Worm (Caenorhabditis elegans): ENCODE data around the gene F58A3.4.

Gene F58A3.4

DNA sequence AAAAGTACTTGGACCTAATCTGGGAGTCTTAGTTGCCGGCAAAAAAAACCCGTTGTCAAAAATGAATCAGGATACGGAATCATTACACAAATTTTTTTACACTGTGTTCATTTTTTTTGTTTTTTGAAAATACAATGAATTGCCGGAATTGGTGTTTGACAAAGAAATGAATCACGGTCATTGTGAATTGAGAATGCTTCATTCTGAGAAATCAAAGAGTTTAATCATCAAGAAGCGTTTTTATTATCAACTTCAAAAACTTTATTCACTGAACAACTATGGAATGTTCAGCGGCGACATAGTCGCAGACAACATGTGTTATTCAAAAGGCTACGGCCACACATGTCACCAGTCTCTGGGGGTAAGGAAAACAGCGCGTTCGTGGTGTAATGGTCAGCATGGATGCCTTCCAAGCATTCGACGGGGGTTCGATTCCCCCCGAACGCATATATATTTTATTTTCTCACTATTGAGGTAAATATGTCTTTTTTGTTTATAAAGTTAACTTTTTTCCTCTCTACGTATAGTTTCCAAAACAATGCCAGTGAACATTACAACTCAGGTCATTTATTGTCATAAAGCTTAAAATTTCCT lies 46.9 kb downstream of the F58A3.4 start, which contains the start of gene nas-10 (continued):
- TF ChIP-seq jun-1 (tag; optimal IDR thresholded peaks at IDR 0.05) (no peak), mdl-1 (tag; optimal IDR thresholded peaks at IDR 0.05) (peak in 1 of 2 experiments; percentile 57), egl-43 (GFP tag; IDR thresholded peaks at IDR 0.05) (no peak), nhr-76 (tag; optimal IDR thresholded peaks at IDR 0.05) (no peak), egl-27 (tag; optimal IDR thresholded peaks at IDR 0.05) (no peak), nhr-48 (tag; optimal IDR thresholded peaks at IDR 0.05) (peak; percentile 70), spr-3 (GFP tag; optimal IDR thresholded peaks at IDR 0.05) (peak; percentile 75), hlh-11 (tag; optimal IDR thresholded peaks at IDR 0.05) (peak; percentile 68), F26F4.8 (GFP tag; conservative IDR thresholded peaks at IDR 0.05) (peak; percentile 82), attf-4 (tag; optimal IDR thresholded peaks at IDR 0.05) (no peak), T26A8.4 (GFP tag; IDR thresholded peaks at IDR 0.05) (no peak; the same call in 1 of the 2 replicates), dmd-6 (GFP tag; IDR thresholded peaks at IDR 0.05) (peak; percentile 76), pha-4 (GFP tag; IDR thresholded peaks at IDR 0.05) (no peak; the same call in 1 of the 2 replicates), pha-4 (tag; optimal IDR thresholded peaks at IDR 0.05) (no peak), skn-1 (tag; optimal IDR thresholded peaks at IDR 0.05) (no peak), hif-1 (tag; optimal IDR thresholded peaks at IDR 0.05) (peak; percentile 5 to 60), ceh-20 (GFP tag; IDR thresholded peaks at IDR 0.05) (no peak), daf-12 (tag; optimal IDR thresholded peaks at IDR 0.05) (no peak), snpc-1.2 (GFP tag; IDR thresholded peaks at IDR 0.05) (no peak; the same call in none of the 2 replicates), fkh-10 (GFP tag; optimal IDR thresholded peaks at IDR 0.05) (no peak), set-16 (GFP tag; IDR thresholded peaks at IDR 0.05) (no peak), Y105C5A.15 (GFP tag; IDR thresholded peaks at IDR 0.05) (peak; percentile 74; the same call in 1 of the 2 replicates), sdz-12 (GFP tag; optimal IDR thresholded peaks at IDR 0.05) (peak; percentile 64), ceh-82 (tag; optimal IDR thresholded peaks at IDR 0.05) (no peak), Y75B8A.6 (GFP tag; IDR thresholded peaks at IDR 0.05) (no peak), nhr-10 (tag; optimal IDR thresholded peaks at IDR 0.05) (no peak), pqm-1 (tag; optimal IDR thresholded peaks at IDR 0.05) (no peak), lin-13 (GFP tag; optimal IDR thresholded peaks at IDR 0.05) (peak; percentile 49), unc-62 (GFP tag; optimal IDR thresholded peaks at IDR 0.05 in 1 of 2) (peak in 1 of 2 experiments; percentile 21), unc-62 (tag; optimal IDR thresholded peaks at IDR 0.05) (no peak), mxl-3 (GFP tag; optimal IDR thresholded peaks at IDR 0.05) (peak; percentile 62), Y5F2A.4 (GFP tag; optimal IDR thresholded peaks at IDR 0.05) (peak; percentile 63), F44E2.7 (GFP tag; IDR thresholded peaks at IDR 0.05) (peak; percentile 81; the same call in 1 of the 2 replicates), dpl-1 (GFP tag; optimal IDR thresholded peaks at IDR 0.05) (peak; percentile 5), madf-5 (GFP tag; IDR thresholded peaks at IDR 0.05) (peak; percentile 34 to 87; a peak in 2 of 4 replicates), lin-38 (GFP tag; IDR thresholded peaks at IDR 0.05) (no peak), fos-1 (tag; optimal IDR thresholded peaks at IDR 0.05) (no peak), gei-8 (GFP tag; optimal IDR thresholded peaks at IDR 0.05) (peak; percentile 21), nhr-41 (GFP tag; IDR thresholded peaks at IDR 0.05) (0 out of 2 replicates have a peak, but pooled peaks have one; percentile 50), ama-1 (optimal IDR thresholded peaks at IDR 0.05) (no peak), mep-1 (tag; optimal IDR thresholded peaks at IDR 0.05) (no peak), mes-2 (tag; optimal IDR thresholded peaks at IDR 0.05; ENCODE audit: poor library complexity, severe bottlenecking) (peak; percentile 79), dmd-8 (GFP tag; IDR thresholded peaks at IDR 0.05) (peak; percentile 82), dmd-9 (GFP tag; IDR thresholded peaks at IDR 0.05) (peak; percentile 61; the same call in 1 of the 2 replicates), ztf-11 (tag; optimal IDR thresholded peaks at IDR 0.05) (no peak), F49E8.2 (tag; optimal IDR thresholded peaks at IDR 0.05; ENCODE audit: borderline replicate concordance) (peak; percentile 20), hlh-30 (tag; optimal IDR thresholded peaks at IDR 0.05; ENCODE audit: insufficient read depth) (peak; percentile 44), zfp-2 (tag; optimal IDR thresholded peaks at IDR 0.05) (peak; percentile 3), daf-19 (GFP tag; conservative IDR thresholded peaks at IDR 0.05) (peak; percentile 85), ZK337.2 (GFP tag; IDR thresholded peaks at IDR 0.05) (peak; percentile 68), nhr-11 (tag; optimal IDR thresholded peaks at IDR 0.05) (no peak)

All from whole organism, L4 larva.